Worm (Caenorhabditis elegans) whole organism, L4 larva: Measurements from ENCODE around the gene frk-1.
A peak's percentile ranks its signal among the peaks of the same experiment; 100 is the strongest.

ENCODE experiments used
- F26F4.8 ChIP-seq: fragments of 200-800 bp; sonication (Bioruptor generic); conservative IDR thresholded peaks from 2 replicates; pipeline ENCODE4 v1.3.6; 2022; ENCODE audit warnings: missing genetic modification characterization, missing compliant biosample characterization
- F37D6.2 ChIP-seq: sonication (generic microtip); optimal IDR thresholded peaks from 2 replicates; lab custom pipeline; 2016; ENCODE audit warnings: mild to moderate bottlenecking, missing genetic modification characterization, missing compliant biosample characterization
- R02D3.7 ChIP-seq: fragments of 150-350 bp; sonication (generic microtip); optimal IDR thresholded peaks from 3 replicates; lab custom pipeline; 2014; ENCODE audit warnings: missing biosample characterization, missing genetic modification characterization
- T20F7.1 ChIP-seq: fragments of 200-800 bp; sonication (Bioruptor generic); optimal IDR thresholded peaks from 2 replicates; lab custom pipeline; 2018; ENCODE audit warnings: mild to moderate bottlenecking, missing genetic modification characterization, missing compliant biosample characterization
- T26A8.4 ChIP-seq: fragments of 200-800 bp; sonication (Bioruptor generic); IDR thresholded peaks from 2 replicates; pipeline ENCODE4 v1.3.6; 2022; ENCODE audit warnings: missing genetic modification characterization, missing compliant biosample characterization
- Y105C5A.15 ChIP-seq: fragments of 200-800 bp; sonication (Bioruptor generic); IDR thresholded peaks from 2 replicates; pipeline ENCODE4 v1.3.6; 2022; ENCODE audit warnings: missing genetic modification characterization, missing compliant biosample characterization
- Y5F2A.4 ChIP-seq: fragments of 200-800 bp; sonication (Bioruptor generic); optimal IDR thresholded peaks from 2 replicates; lab custom pipeline; 2018; ENCODE audit warnings: mild to moderate bottlenecking, missing genetic modification characterization, missing compliant biosample characterization
- Y75B8A.6 ChIP-seq: fragments of 200-800 bp; sonication (Bioruptor generic); IDR thresholded peaks from 2 replicates; pipeline ENCODE4 v1.3.6; 2022; ENCODE audit warnings: missing genetic modification reagents, missing genetic modification characterization, missing compliant biosample characterization
- aly-2 ChIP-seq: sonication (generic microtip); optimal IDR thresholded peaks from 2 replicates; lab custom pipeline; 2018; ENCODE audit warnings: missing biosample characterization, missing genetic modification characterization
- ama-1 ChIP-seq: fragments of 150-350 bp; optimal IDR thresholded peaks from 2 replicates; lab custom pipeline; 2014; ENCODE audit warnings: inconsistent platforms, mixed read lengths
- cey-2 ChIP-seq: sonication (generic microtip); optimal IDR thresholded peaks from 3 replicates; lab custom pipeline; 2017; ENCODE audit warnings: missing genetic modification characterization, mild to moderate bottlenecking, missing compliant biosample characterization, antibody characterized with exemption, borderline replicate concordance; ENCODE audit not compliant: insufficient read depth
- ctbp-1 ChIP-seq: fragments of 200-800 bp; sonication (Bioruptor generic); IDR thresholded peaks from 2 replicates; pipeline ENCODE4 v1.3.6; 2022; ENCODE audit warnings: missing genetic modification reagents, missing genetic modification characterization, missing compliant biosample characterization
- daf-12 ChIP-seq: fragments of 150-350 bp; optimal IDR thresholded peaks from 2 replicates; lab custom pipeline; 2014; ENCODE audit warnings: missing biosample characterization, missing genetic modification reagents, missing genetic modification characterization
- daf-16 ChIP-seq, 3 experiments: sonication (generic microtip); optimal IDR thresholded peaks; 2 replicates each; lab custom pipeline; 2016 to 2017; ENCODE audit warnings: missing genetic modification characterization in 3 of 3, missing genetic modification reagents in 3 of 3, mild to moderate bottlenecking in 2 of 3, missing compliant biosample characterization in 2 of 3, missing biosample characterization in 1 of 3, moderate library complexity in 1 of 3
- daf-19 ChIP-seq: fragments of 200-800 bp; sonication (Bioruptor generic); conservative IDR thresholded peaks from 2 replicates; pipeline ENCODE4 v1.3.6; 2022; ENCODE audit warnings: missing genetic modification characterization, missing compliant biosample characterization
- dpl-1 ChIP-seq: fragments of 150-350 bp; optimal IDR thresholded peaks from 2 replicates; lab custom pipeline; 2014; ENCODE audit warnings: missing biosample characterization, missing genetic modification reagents, missing genetic modification characterization
- duxl-1 ChIP-seq: sonication (generic microtip); optimal IDR thresholded peaks from 2 replicates; lab custom pipeline; 2016; ENCODE audit warnings: mild to moderate bottlenecking, missing genetic modification characterization, moderate library complexity, missing compliant biosample characterization; ENCODE audit not compliant: poor library complexity
- hlh-30 ChIP-seq: sonication (generic microtip); optimal IDR thresholded peaks from 2 replicates; lab custom pipeline; 2017; ENCODE audit warnings: antibody characterized with exemption, mild to moderate bottlenecking, missing genetic modification characterization, missing compliant biosample characterization; ENCODE audit not compliant: insufficient read depth
- hmg-1.1 ChIP-seq: fragments of 200-800 bp; sonication (Bioruptor generic); IDR thresholded peaks from 2 replicates; pipeline ENCODE4 v1.3.6; 2022; ENCODE audit warnings: missing genetic modification reagents, missing genetic modification characterization, missing compliant biosample characterization
- jun-1 ChIP-seq: fragments of 150-350 bp; optimal IDR thresholded peaks from 2 replicates; lab custom pipeline; 2014; ENCODE audit warnings: missing biosample characterization, missing genetic modification reagents, missing genetic modification characterization
- lim-7 ChIP-seq: fragments of 200-800 bp; sonication (Bioruptor generic); IDR thresholded peaks from 2 replicates; pipeline ENCODE4 v1.3.6; 2022; ENCODE audit warnings: missing genetic modification characterization, missing compliant biosample characterization
- lin-1 ChIP-seq: fragments of 200-800 bp; sonication (Bioruptor generic); IDR thresholded peaks from 2 replicates; pipeline ENCODE4 v1.3.6; 2022; ENCODE audit warnings: missing genetic modification reagents, missing genetic modification characterization, missing compliant biosample characterization
- lin-13 ChIP-seq: fragments of 150-350 bp; optimal IDR thresholded peaks from 2 replicates; lab custom pipeline; 2014; ENCODE audit warnings: missing biosample characterization, missing genetic modification reagents, missing genetic modification characterization
- lin-29 ChIP-seq: fragments of 200-800 bp; sonication (Bioruptor generic); IDR thresholded peaks from 2 replicates; pipeline ENCODE4 v1.3.6; 2022; ENCODE audit warnings: missing genetic modification reagents, missing genetic modification characterization, missing compliant biosample characterization
- lin-39 ChIP-seq: fragments of 150-350 bp; optimal IDR thresholded peaks from 2 replicates; lab custom pipeline; 2014; ENCODE audit warnings: missing biosample characterization, missing genetic modification reagents, missing genetic modification characterization
- lsy-2 ChIP-seq, 2 experiments: fragments of 150-350 bp in 1 of 2; sonication (generic microtip) in 1 of 2; optimal IDR thresholded peaks; 2 replicates each; lab custom pipeline; 2014 to 2017; ENCODE audit warnings: missing biosample characterization in 2 of 2, missing genetic modification characterization in 2 of 2
- madf-9 ChIP-seq: fragments of 200-800 bp; sonication (Bioruptor generic); conservative IDR thresholded peaks from 2 replicates; pipeline ENCODE4 v1.3.6; 2022; ENCODE audit warnings: missing genetic modification reagents, missing genetic modification characterization, missing compliant biosample characterization
- mdl-1 ChIP-seq, 2 experiments: fragments of 150-350 bp in 1 of 2; sonication (generic microtip) in 1 of 2; optimal IDR thresholded peaks; 2 replicates each; lab custom pipeline; 2014 to 2017; ENCODE audit warnings: missing biosample characterization in 2 of 2, missing genetic modification characterization in 2 of 2
- mes-2 ChIP-seq: sonication (generic microtip); optimal IDR thresholded peaks from 2 replicates; lab custom pipeline; 2016; ENCODE audit warnings: missing genotype, mild to moderate bottlenecking, missing genetic modification characterization, missing compliant biosample characterization; ENCODE audit not compliant: poor library complexity, severe bottlenecking
- mxl-3 ChIP-seq: fragments of 200-800 bp; sonication (Bioruptor generic); optimal IDR thresholded peaks from 2 replicates; lab custom pipeline; 2018; ENCODE audit warnings: mild to moderate bottlenecking, missing genetic modification characterization, missing compliant biosample characterization
- nhr-102 ChIP-seq: sonication (generic microtip); optimal IDR thresholded peaks from 2 replicates; lab custom pipeline; 2016; ENCODE audit warnings: mild to moderate bottlenecking, missing genetic modification characterization, moderate library complexity, missing compliant biosample characterization
- nhr-111 ChIP-seq: fragments of 200-800 bp; sonication (Bioruptor generic); optimal IDR thresholded peaks from 2 replicates; lab custom pipeline; 2018; ENCODE audit warnings: mild to moderate bottlenecking, missing genetic modification characterization, missing compliant biosample characterization
- nhr-28 ChIP-seq: fragments of 150-350 bp; optimal IDR thresholded peaks from 2 replicates; lab custom pipeline; 2014; ENCODE audit warnings: missing biosample characterization, missing genetic modification characterization
- nhr-76 ChIP-seq: fragments of 150-350 bp; optimal IDR thresholded peaks from 2 replicates; lab custom pipeline; 2014; ENCODE audit warnings: missing biosample characterization, missing genetic modification characterization
- nhr-77 ChIP-seq: fragments of 150-350 bp; optimal IDR thresholded peaks from 2 replicates; lab custom pipeline; 2014; ENCODE audit warnings: missing biosample characterization, missing genetic modification characterization
- php-3 ChIP-seq: fragments of 200-800 bp; sonication (Bioruptor generic); IDR thresholded peaks from 2 replicates; pipeline ENCODE4 v1.3.6; 2022; ENCODE audit warnings: missing genetic modification reagents, missing genetic modification characterization, missing compliant biosample characterization
- rbr-2 ChIP-seq: sonication (generic microtip); optimal IDR thresholded peaks from 2 replicates; lab custom pipeline; 2016; ENCODE audit warnings: missing genotype, missing genetic modification characterization, missing compliant biosample characterization
- sdz-12 ChIP-seq: fragments of 200-800 bp; sonication (Bioruptor generic); optimal IDR thresholded peaks from 2 replicates; lab custom pipeline; 2018; ENCODE audit warnings: mild to moderate bottlenecking, missing genetic modification characterization, missing compliant biosample characterization
- set-16 ChIP-seq: fragments of 200-800 bp; sonication (Bioruptor generic); IDR thresholded peaks from 2 replicates; pipeline ENCODE4 v1.3.6; 2022; ENCODE audit warnings: missing genetic modification reagents, missing genetic modification characterization, missing compliant biosample characterization
- snpc-4 ChIP-seq: fragments of 150-350 bp; optimal IDR thresholded peaks from 2 replicates; lab custom pipeline; 2014; ENCODE audit warnings: missing biosample characterization, missing genetic modification characterization
- unc-130 ChIP-seq: sonication (generic microtip); optimal IDR thresholded peaks from 2 replicates; lab custom pipeline; 2016; ENCODE audit warnings: missing genetic modification reagents, missing genetic modification characterization, missing compliant biosample characterization
- unc-62 ChIP-seq, 3 experiments: fragments of 150-350 bp in 1 of 3; sonication (generic microtip); optimal IDR thresholded peaks in 2 of 3; peaks in 1 of 3; 1 replicate in 1 of 3; 2 replicates in 2 of 3; lab custom pipeline; 2014 to 2017; ENCODE audit warnings: missing biosample characterization in 3 of 3, missing genetic modification characterization in 3 of 3, missing genetic modification reagents in 3 of 3, missing genotype in 1 of 3
- zfp-2 ChIP-seq: sonication (generic microtip); optimal IDR thresholded peaks from 2 replicates; lab custom pipeline; 2016; ENCODE audit warnings: mild to moderate bottlenecking, missing genetic modification characterization, missing compliant biosample characterization
- zip-2 ChIP-seq: fragments of 150-350 bp; optimal IDR thresholded peaks from 2 replicates; lab custom pipeline; 2014; ENCODE audit warnings: missing biosample characterization, missing genetic modification characterization
- ztf-11 ChIP-seq: fragments of 150-350 bp; optimal IDR thresholded peaks from 2 replicates; lab custom pipeline; 2014; ENCODE audit warnings: missing biosample characterization, missing genetic modification characterization
- ztf-7 ChIP-seq: fragments of 150-350 bp; optimal IDR thresholded peaks from 2 replicates; lab custom pipeline; 2014; ENCODE audit warnings: missing biosample characterization, missing genetic modification characterization

The frk-1 gene

ce11 chrIV:9993403-9994132 lies 49.4 kb upstream of the frk-1 start (continued):
- no peak for TF ChIP-seq lin-39 (tag; lab: Kevin White, UChicago)
- no peak for TF ChIP-seq rbr-2 (tag; lab: Kevin White, UChicago)
- no peak for TF ChIP-seq mxl-3 (GFP tag; lab: Kevin White, UChicago)
- TF ChIP-seq daf-16 (GFP tag; optimal IDR thresholded peaks at IDR 0.05; lab: Kevin White, UChicago) = no peak
- TF ChIP-seq daf-16 (tag; optimal IDR thresholded peaks at IDR 0.05; lab: Kevin White, UChicago) = peak; percentile 55
- TF ChIP-seq daf-19 (GFP tag; lab: Robert Waterston, UW) = no peak
- no peak for TF ChIP-seq lim-7
- TF ChIP-seq unc-130 (GFP tag; lab: Kevin White, UChicago) = no peak
- TF ChIP-seq ztf-7 = no peak
- TF ChIP-seq daf-12 (tag; lab: Kevin White, UChicago) = no peak
- no peak for TF ChIP-seq mes-2 (tag; lab: Kevin White, UChicago)
- no peak for TF ChIP-seq zfp-2 (tag; lab: Kevin White, UChicago)
- no peak for TF ChIP-seq Y105C5A.15 (GFP tag; lab: Robert Waterston, UW)
- TF ChIP-seq nhr-76 (tag; lab: Kevin White, UChicago) = no peak
- no peak for TF ChIP-seq F37D6.2 (tag; lab: Kevin White, UChicago)
- TF ChIP-seq ztf-11 (tag; lab: Kevin White, UChicago) = no peak
- no peak for TF ChIP-seq lin-29 (GFP tag; lab: Robert Waterston, UW)
- no peak for TF ChIP-seq zip-2 (tag; lab: Kevin White, UChicago)
- TF ChIP-seq snpc-4 (tag; lab: Kevin White, UChicago) = no peak
- no peak for TF ChIP-seq nhr-111
- peak; percentile 31 for TF ChIP-seq T20F7.1 (GFP tag; lab: Kevin White, UChicago)
- TF ChIP-seq nhr-28 (tag; lab: Kevin White, UChicago) = peak; percentile 67
- peak in 1 of 2 experiments; percentile 6 for TF ChIP-seq unc-62 (GFP tag; optimal IDR thresholded peaks at IDR 0.05 in 1 of 2; lab: Kevin White, UChicago)
- no peak for TF ChIP-seq unc-62 (tag; optimal IDR thresholded peaks at IDR 0.05; lab: Kevin White, UChicago)
- TF ChIP-seq lsy-2 (tag; optimal IDR thresholded peaks at IDR 0.05; lab: Kevin White, UChicago) = no peak
- TF ChIP-seq Y5F2A.4 (GFP tag; lab: Kevin White, UChicago) = no peak
- TF ChIP-seq F26F4.8 (GFP tag; lab: Robert Waterston, UW) = no peak
- no peak for TF ChIP-seq ama-1 (lab: Kevin White, UChicago)
- TF ChIP-seq hmg-1.1 (GFP tag; lab: Robert Waterston, UW) = no peak
- no peak for TF ChIP-seq duxl-1 (tag; lab: Kevin White, UChicago)
- TF ChIP-seq sdz-12 (GFP tag; lab: Kevin White, UChicago) = no peak
- TF ChIP-seq nhr-77 (tag; lab: Kevin White, UChicago) = no peak
- no peak for TF ChIP-seq set-16 (GFP tag; lab: Robert Waterston, UW)
- peak; percentile 22 for TF ChIP-seq lin-13 (GFP tag; lab: Kevin White, UChicago)
- no peak for TF ChIP-seq Y75B8A.6 (GFP tag; lab: Robert Waterston, UW)
- no peak for TF ChIP-seq aly-2

ce11 chrIV:9994895-9995394 lies 48.0 kb upstream of the frk-1 start, which contains the start of gene uba-1:
Gene uba-1 (minus strand): TSS chrIV:9994945.
- TF ChIP-seq mdl-1 (tag; optimal IDR thresholded peaks at IDR 0.05; lab: Kevin White, UChicago) (no peak), hmg-1.1 (GFP tag; lab: Robert Waterston, UW) (peak; percentile 28; the same call in 1 of the 2 replicates), lin-1 (GFP tag; lab: Robert Waterston, UW) (no peak), ctbp-1 (GFP tag; lab: Robert Waterston, UW) (0 out of 2 replicates have a peak, but pooled peaks have one; percentile 14), daf-16 (GFP tag; optimal IDR thresholded peaks at IDR 0.05; lab: Kevin White, UChicago) (peak in 1 of 2 experiments; percentile 45), daf-16 (tag; optimal IDR thresholded peaks at IDR 0.05; lab: Kevin White, UChicago) (peak; percentile 65), T26A8.4 (GFP tag; lab: Robert Waterston, UW) (peak; percentile 75), rbr-2 (tag; lab: Kevin White, UChicago) (peak; percentile 56), php-3 (GFP tag; lab: Robert Waterston, UW) (no peak), dpl-1 (GFP tag; lab: Kevin White, UChicago) (peak; percentile 52), cey-2 (tag; lab: Kevin White, UChicago) (no peak), zip-2 (tag; lab: Kevin White, UChicago) (peak; percentile 61), lsy-2 (tag; optimal IDR thresholded peaks at IDR 0.05; lab: Kevin White, UChicago) (peak in 1 of 2 experiments; percentile 69), R02D3.7 (no peak), jun-1 (no peak), hlh-30 (tag; lab: Kevin White, UChicago) (peak; percentile 9), daf-19 (GFP tag; lab: Robert Waterston, UW) (peak; percentile 73; the same call in 1 of the 2 replicates), madf-9 (GFP tag; lab: Robert Waterston, UW) (no peak), nhr-102 (peak; percentile 77), aly-2 (no peak)
